Fruit fly (Drosophila melanogaster): Measurements from ENCODE around the gene CG43155.

CG43155 gene

dm6 chrX:11476758-11477157, 17.2 kb downstream of the CG43155 start, which contains the start of gene Cyp4g15:
Gene Cyp4g15 (plus strand): TSS chrX:11477058.
- no peak for TF ChIP-seq EcR (GFP tag; optimal IDR thresholded peaks at IDR 0.05)
- no peak for TF ChIP-seq Pif1A (GFP tag; optimal IDR thresholded peaks at IDR 0.05)
- TF ChIP-seq CG8159 (tag; optimal IDR thresholded peaks at IDR 0.05): no peak
- TF ChIP-seq gl (tag; optimal IDR thresholded peaks at IDR 0.05): no peak
- no peak for TF ChIP-seq Snoo (tag; optimal IDR thresholded peaks at IDR 0.05)
- TF ChIP-seq CG4496 (GFP tag; IDR thresholded peaks at IDR 0.05): no peak
- TF ChIP-seq Pif1B (GFP tag; optimal IDR thresholded peaks at IDR 0.05): no peak
- TF ChIP-seq CG10348 (GFP tag; IDR thresholded peaks at IDR 0.05): no peak
- no peak for TF ChIP-seq CG15710 (tag; optimal IDR thresholded peaks at IDR 0.05)
- no peak for TF ChIP-seq fd96Ca (GFP tag; IDR thresholded peaks at IDR 0.05)
- no peak for TF ChIP-seq CG17806 (tag; optimal IDR thresholded peaks at IDR 0.05)
- no peak for TF ChIP-seq rn (GFP tag; IDR thresholded peaks at IDR 0.05)

- TF ChIP-seq CG4496 (GFP tag; IDR thresholded peaks at IDR 0.05) (peak; percentile 44; the same call in 1 of the 3 replicates), rn (GFP tag; IDR thresholded peaks at IDR 0.05) (no peak)
Measured at dm6 chrX:11483297-11483696, 23.7 kb downstream of the CG43155 start, which contains the start of gene Uba5. Gene Uba5 (plus strand): TSS chrX:11483518.

- TF ChIP-seq rn (GFP tag; IDR thresholded peaks at IDR 0.05) (no peak), CG8159 (tag; optimal IDR thresholded peaks at IDR 0.05) (peak; percentile 6), D1 (tag; optimal IDR thresholded peaks at IDR 0.05) (no peak), CG13204 (GFP tag; optimal IDR thresholded peaks at IDR 0.05) (no peak), CG12605 (GFP tag; IDR thresholded peaks at IDR 0.05) (peak; percentile 36; the same call in 1 of the 2 replicates), gl (tag; optimal IDR thresholded peaks at IDR 0.05) (peak; percentile 57), CG17806 (tag; optimal IDR thresholded peaks at IDR 0.05) (peak; percentile 24), CG15710 (tag; optimal IDR thresholded peaks at IDR 0.05) (peak; percentile 21), CG8301 (tag; optimal IDR thresholded peaks at IDR 0.05) (peak; percentile 37), CG34367 (tag; optimal IDR thresholded peaks at IDR 0.05) (peak; percentile 42)
Measured at dm6 chrX:11485075-11485474, 25.5 kb downstream of the CG43155 start, which contains the start of gene Spase25. Gene Spase25 (plus strand): TSS chrX:11485250.

- no peak for TF ChIP-seq Pif1A (GFP tag; optimal IDR thresholded peaks at IDR 0.05)
- TF ChIP-seq CG12605 (GFP tag; IDR thresholded peaks at IDR 0.05): no peak
Measured at dm6 chrX:11491473-11491872, 31.9 kb downstream of the CG43155 start, which contains the start of gene CG33235. Gene CG33235 (minus strand): TSS chrX:11491573.

- TF ChIP-seq CG32121 (GFP tag; IDR thresholded peaks at IDR 0.05): no peak
- TF ChIP-seq CG34367 (tag; optimal IDR thresholded peaks at IDR 0.05): peak; percentile 15
- TF ChIP-seq CG14655 (GFP tag; optimal IDR thresholded peaks at IDR 0.05): peak; percentile 67
- TF ChIP-seq Pif1B (GFP tag; optimal IDR thresholded peaks at IDR 0.05): peak; percentile 17
- TF ChIP-seq CG8159 (tag; optimal IDR thresholded peaks at IDR 0.05): peak; percentile 34
- no peak for TF ChIP-seq CG10348 (GFP tag; IDR thresholded peaks at IDR 0.05)
- TF ChIP-seq CG17806 (tag; optimal IDR thresholded peaks at IDR 0.05): peak; percentile 23
- TF ChIP-seq CG8301 (tag; optimal IDR thresholded peaks at IDR 0.05): peak; percentile 57
- peak; percentile 31 for TF ChIP-seq Pif1A (GFP tag; optimal IDR thresholded peaks at IDR 0.05)
- peak; percentile 0 for TF ChIP-seq CG9948 (tag; optimal IDR thresholded peaks at IDR 0.05)
Measured at dm6 chrX:11492205-11492604, 32.6 kb downstream of the CG43155 start.

DNA sequence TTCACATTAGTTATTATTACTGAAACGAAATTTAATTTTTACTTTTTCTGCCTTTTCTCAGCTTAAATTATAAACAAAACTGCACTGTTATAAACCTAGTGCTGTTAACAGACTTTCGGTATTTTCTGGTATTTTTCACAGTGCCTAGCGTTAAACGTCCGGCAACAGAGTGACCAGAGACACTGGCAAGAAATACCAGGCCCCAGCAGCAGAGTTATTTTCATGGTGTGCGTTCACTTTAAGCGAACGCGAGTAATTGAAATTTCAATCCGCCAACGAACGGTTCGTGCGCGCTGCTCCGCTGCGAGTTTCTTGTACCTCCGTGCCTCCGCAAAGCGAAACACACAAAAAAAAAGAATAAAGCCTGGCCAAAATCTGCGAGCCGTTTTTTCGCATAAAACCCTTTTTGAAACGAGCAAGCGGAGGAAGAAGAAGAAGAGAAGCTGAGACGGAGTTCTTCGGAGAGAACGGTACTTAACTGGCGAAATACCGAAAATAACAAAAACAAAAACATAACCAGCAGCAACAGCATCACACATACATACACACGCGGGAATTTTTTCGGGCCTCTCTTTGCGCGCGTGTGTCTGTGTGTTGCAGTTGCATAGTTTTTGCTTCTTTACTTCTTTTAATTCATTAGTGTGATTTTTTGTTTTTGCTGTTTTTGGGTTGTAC, 33.5 kb downstream of the CG43155 start, which contains the start of gene Drak:
TSS of gene Drak (plus strand) at position 220 of the 675 bp plus-strand sequence.
- no peak for TF ChIP-seq CG8301 (tag; optimal IDR thresholded peaks at IDR 0.05)
- peak; percentile 8 for TF ChIP-seq CG8159 (tag; optimal IDR thresholded peaks at IDR 0.05)
- peak; percentile 6 for TF ChIP-seq EcR (GFP tag; optimal IDR thresholded peaks at IDR 0.05)
- TF ChIP-seq CG14655 (GFP tag; optimal IDR thresholded peaks at IDR 0.05): no peak
- no peak for TF ChIP-seq CG10348 (GFP tag; IDR thresholded peaks at IDR 0.05)
- TF ChIP-seq CG12605 (GFP tag; IDR thresholded peaks at IDR 0.05): no peak

dm6 chrX:11494731-11495277, 35.2 kb downstream of the CG43155 start:
- TF ChIP-seq gl (tag; optimal IDR thresholded peaks at IDR 0.05): peak; percentile 88
- TF ChIP-seq rn (GFP tag; IDR thresholded peaks at IDR 0.05): peak; percentile 51
- peak; percentile 92 for TF ChIP-seq CG8301 (tag; optimal IDR thresholded peaks at IDR 0.05)
- peak; percentile 95 for TF ChIP-seq CG8159 (tag; optimal IDR thresholded peaks at IDR 0.05)
- peak; percentile 95 for TF ChIP-seq CG9948 (tag; optimal IDR thresholded peaks at IDR 0.05)
- TF ChIP-seq Pif1A (GFP tag; optimal IDR thresholded peaks at IDR 0.05): peak; percentile 96
- peak; percentile 94 for TF ChIP-seq CG14655 (GFP tag; optimal IDR thresholded peaks at IDR 0.05)
- peak; percentile 95 for TF ChIP-seq CG34367 (tag; optimal IDR thresholded peaks at IDR 0.05)
- peak; percentile 85 for TF ChIP-seq CG4496 (GFP tag; IDR thresholded peaks at IDR 0.05)
- no peak for TF ChIP-seq CG10348 (GFP tag; IDR thresholded peaks at IDR 0.05)
- peak; percentile 95 for TF ChIP-seq CG15710 (tag; optimal IDR thresholded peaks at IDR 0.05)
- TF ChIP-seq CG17806 (tag; optimal IDR thresholded peaks at IDR 0.05): peak; percentile 93
- peak; percentile 80; the same call in 2 of the 3 replicates for TF ChIP-seq fd96Ca (GFP tag; IDR thresholded peaks at IDR 0.05)
- TF ChIP-seq Pif1B (GFP tag; optimal IDR thresholded peaks at IDR 0.05): peak; percentile 93
- TF ChIP-seq CG12605 (GFP tag; IDR thresholded peaks at IDR 0.05): peak; percentile 57; the same call in 1 of the 2 replicates
- peak; percentile 87 for TF ChIP-seq D1 (tag; optimal IDR thresholded peaks at IDR 0.05)
- TF ChIP-seq Ets98B (GFP tag; IDR thresholded peaks at IDR 0.05): peak; percentile 54; the same call in 1 of the 2 replicates
- TF ChIP-seq CG13204 (GFP tag; optimal IDR thresholded peaks at IDR 0.05): peak; percentile 91
- peak; percentile 94 for TF ChIP-seq Snoo (tag; optimal IDR thresholded peaks at IDR 0.05)
- peak; percentile 62 for TF ChIP-seq EcR (GFP tag; optimal IDR thresholded peaks at IDR 0.05)
- TF ChIP-seq CG32121 (GFP tag; IDR thresholded peaks at IDR 0.05): peak; percentile 55; the same call in 1 of the 2 replicates

Data from whole organism, pupa.